Fruit fly (Drosophila melanogaster) whole organism, embryonic: ENCODE measurements around the gene Fie.

Experiments used
- ATbp ChIP-seq: fragments of 200-800 bp; sonication (Bioruptor generic); optimal IDR thresholded peaks from 2 replicates; lab custom pipeline; 2017; ENCODE audit warnings: missing biosample characterization, mild to moderate bottlenecking, missing genetic modification characterization, missing genetic modification reagents
- Aef1 ChIP-seq: fragments of 200-800 bp; sonication (Bioruptor generic); IDR thresholded peaks from 3 replicates; pipeline ENCODE4 v1.3.6; 2022; ENCODE audit warnings: missing biosample characterization, missing genetic modification characterization
- CG10321 ChIP-seq: fragments of 200-800 bp; sonication (Bioruptor generic); IDR thresholded peaks from 2 replicates; pipeline ENCODE4 v1.3.6; 2022; ENCODE audit warnings: missing biosample characterization, missing genetic modification characterization
- CG10462 ChIP-seq: fragments of 200-800 bp; sonication (Bioruptor generic); optimal IDR thresholded peaks from 2 replicates; lab custom pipeline; 2016; ENCODE audit warnings: missing biosample characterization, missing genetic modification characterization
- CG11723 ChIP-seq: fragments of 200-800 bp; sonication (Bioruptor generic); optimal IDR thresholded peaks from 2 replicates; lab custom pipeline; 2017; ENCODE audit warnings: missing biosample characterization, mild to moderate bottlenecking, missing genetic modification characterization
- CG12391 ChIP-seq: fragments of 200-800 bp; sonication (Bioruptor generic); optimal IDR thresholded peaks from 3 replicates; lab custom pipeline; 2018; ENCODE audit warnings: missing biosample characterization, mild to moderate bottlenecking, missing genetic modification characterization, moderate library complexity
- CG13775 ChIP-seq: fragments of 200-800 bp; sonication (Bioruptor generic); optimal IDR thresholded peaks from 3 replicates; lab custom pipeline; 2017; ENCODE audit warnings: missing biosample characterization, mild to moderate bottlenecking, missing genetic modification characterization
- CG15479 ChIP-seq: fragments of 200-800 bp; sonication (Bioruptor generic); optimal IDR thresholded peaks from 3 replicates; lab custom pipeline; 2019; ENCODE audit warnings: missing biosample characterization, mild to moderate bottlenecking, missing genetic modification characterization, moderate library complexity
- CG15601 ChIP-seq: fragments of 200-800 bp; sonication (Bioruptor generic); optimal IDR thresholded peaks from 3 replicates; lab custom pipeline; 2019; ENCODE audit warnings: missing biosample characterization, mild to moderate bottlenecking, missing genetic modification characterization, moderate library complexity
- CG17361 ChIP-seq: fragments of 200-800 bp; sonication (Bioruptor generic); IDR thresholded peaks from 3 replicates; pipeline ENCODE4 v1.3.6; 2022; ENCODE audit warnings: missing biosample characterization, missing genetic modification characterization
- CG17829 ChIP-seq: fragments of 200-800 bp; optimal IDR thresholded peaks from 2 replicates; lab custom pipeline; 2019; ENCODE audit warnings: missing biosample characterization, mild to moderate bottlenecking, missing genetic modification characterization, moderate library complexity
- CG30403 ChIP-seq: fragments of 200-800 bp; sonication (Bioruptor generic); optimal IDR thresholded peaks from 3 replicates; lab custom pipeline; 2016; ENCODE audit warnings: missing biosample characterization, missing genetic modification characterization
- CG4360 ChIP-seq: fragments of 200-800 bp; sonication (Bioruptor generic); IDR thresholded peaks from 2 replicates; pipeline ENCODE4 v1.3.6; 2022; ENCODE audit warnings: missing biosample characterization, missing genetic modification characterization
- CG6654 ChIP-seq: fragments of 200-800 bp; sonication (Bioruptor generic); optimal IDR thresholded peaks from 2 replicates; lab custom pipeline; 2017; ENCODE audit warnings: missing biosample characterization, mild to moderate bottlenecking, missing genetic modification characterization
- CG6689 ChIP-seq: fragments of 200-800 bp; sonication (Bioruptor generic); IDR thresholded peaks from 2 replicates; pipeline ENCODE4 v1.3.6; 2022; ENCODE audit warnings: missing biosample characterization, missing genetic modification characterization
- CG8089 ChIP-seq: fragments of 200-800 bp; sonication (Bioruptor generic); optimal IDR thresholded peaks from 3 replicates; lab custom pipeline; 2016; ENCODE audit warnings: missing biosample characterization, missing genetic modification characterization
- CG8359 ChIP-seq: fragments of 200-800 bp; sonication (Bioruptor generic); optimal IDR thresholded peaks from 2 replicates; lab custom pipeline; 2017; ENCODE audit warnings: missing biosample characterization, mild to moderate bottlenecking, missing genetic modification characterization, borderline replicate concordance
- CG8388 ChIP-seq: fragments of 200-800 bp; sonication (Bioruptor generic); optimal IDR thresholded peaks from 2 replicates; lab custom pipeline; 2019; ENCODE audit warnings: missing biosample characterization, mild to moderate bottlenecking, missing genetic modification characterization, moderate library complexity
- D ChIP-seq, 2 experiments: fragments of 200-800 bp in 1 of 2; fragments of >200 bp in 1 of 2; sonication (Bioruptor generic) in 1 of 2; optimal IDR thresholded peaks; 2 replicates in 1 of 2; 3 replicates in 1 of 2; lab custom pipeline; 2017; ENCODE audit warnings: mild to moderate bottlenecking in 1 of 2, missing biosample characterization in 1 of 2, missing genetic modification characterization in 1 of 2, missing genetic modification reagents in 1 of 2
- Lim3 ChIP-seq: fragments of 200-800 bp; sonication (Bioruptor generic); IDR thresholded peaks from 2 replicates; pipeline ENCODE4 v1.3.6; 2022; ENCODE audit warnings: missing biosample characterization, missing genetic modification characterization
- MTF-1 ChIP-seq: fragments of 200-800 bp; sonication (Bioruptor generic); optimal IDR thresholded peaks from 2 replicates; lab custom pipeline; 2018; ENCODE audit warnings: missing biosample characterization, mild to moderate bottlenecking, missing genetic modification characterization, borderline replicate concordance
- Sry-β ChIP-seq: fragments of 200-800 bp; sonication (Bioruptor generic); optimal IDR thresholded peaks from 2 replicates; lab custom pipeline; 2018; ENCODE audit warnings: missing biosample characterization, mild to moderate bottlenecking, missing genetic modification characterization, moderate library complexity
- TFAM ChIP-seq: fragments of 200-800 bp; sonication (Bioruptor generic); optimal IDR thresholded peaks from 2 replicates; lab custom pipeline; 2017; ENCODE audit warnings: missing biosample characterization, missing genetic modification characterization, inconsistent platforms
- ash1 ChIP-seq: fragments of 200-800 bp; sonication (Bioruptor generic); optimal IDR thresholded peaks from 2 replicates; lab custom pipeline; 2018; ENCODE audit warnings: missing biosample characterization, mild to moderate bottlenecking, missing genetic modification characterization
- bab2 ChIP-seq: fragments of 200-800 bp; sonication (Bioruptor generic); optimal IDR thresholded peaks from 2 replicates; lab custom pipeline; 2016; ENCODE audit warnings: missing biosample characterization, missing genetic modification characterization
- bcd ChIP-seq: fragments of 200-800 bp; sonication (Bioruptor generic); optimal IDR thresholded peaks from 2 replicates; lab custom pipeline; 2017; ENCODE audit warnings: missing biosample characterization, mild to moderate bottlenecking, missing genetic modification characterization
- dmrt11E ChIP-seq: fragments of 200-800 bp; sonication (Bioruptor generic); optimal IDR thresholded peaks from 3 replicates; lab custom pipeline; 2018; ENCODE audit warnings: missing biosample characterization, mild to moderate bottlenecking, missing genetic modification characterization, moderate library complexity
- dmrt99B ChIP-seq: fragments of 200-800 bp; sonication (Bioruptor generic); optimal IDR thresholded peaks from 2 replicates; lab custom pipeline; 2018; ENCODE audit warnings: missing biosample characterization, mild to moderate bottlenecking, missing genetic modification characterization, moderate library complexity
- fd3F ChIP-seq: fragments of 200-800 bp; sonication (Bioruptor generic); optimal IDR thresholded peaks from 2 replicates; lab custom pipeline; 2018; ENCODE audit warnings: missing biosample characterization, mild to moderate bottlenecking, missing genetic modification characterization, moderate library complexity
- fru ChIP-seq: fragments of >200 bp; optimal IDR thresholded peaks from 2 replicates; lab custom pipeline; 2017
- gcm ChIP-seq: fragments of 200-800 bp; sonication (Bioruptor generic); optimal IDR thresholded peaks from 2 replicates; lab custom pipeline; 2019; ENCODE audit warnings: missing biosample characterization, mild to moderate bottlenecking, missing genetic modification characterization, moderate library complexity
- gem ChIP-seq: fragments of 200-800 bp; sonication (Bioruptor generic); optimal IDR thresholded peaks from 2 replicates; lab custom pipeline; 2019; ENCODE audit warnings: missing biosample characterization, mild to moderate bottlenecking, missing genetic modification characterization, moderate library complexity
- gfzf ChIP-seq: fragments of 200-800 bp; sonication (Bioruptor generic); optimal IDR thresholded peaks from 2 replicates; lab custom pipeline; 2016; ENCODE audit warnings: missing biosample characterization, mild to moderate bottlenecking, missing genetic modification characterization, moderate library complexity
- grau ChIP-seq: fragments of 200-800 bp; optimal IDR thresholded peaks from 3 replicates; lab custom pipeline; 2019; ENCODE audit warnings: missing biosample characterization, mild to moderate bottlenecking, missing genetic modification characterization, moderate library complexity
- h ChIP-seq: fragments of >200 bp; optimal IDR thresholded peaks from 2 replicates; lab custom pipeline; 2017
- ken ChIP-seq: fragments of 200-800 bp; sonication (Bioruptor generic); IDR thresholded peaks from 3 replicates; pipeline ENCODE4 v1.3.6; 2022; ENCODE audit warnings: missing biosample characterization, missing genetic modification characterization
- lmd ChIP-seq: fragments of 200-800 bp; sonication (Bioruptor generic); IDR thresholded peaks from 2 replicates; pipeline ENCODE4 v1.3.6; 2022; ENCODE audit warnings: missing biosample characterization, missing genetic modification characterization
- lola ChIP-seq, 3 experiments: fragments of >200 bp in 2 of 3; fragments of 200-800 bp in 1 of 3; sonication (Bioruptor generic) in 1 of 3; optimal IDR thresholded peaks; 2 replicates each; lab custom pipeline; 2017 to 2019; ENCODE audit warnings: missing biosample characterization in 3 of 3, missing genetic modification characterization in 3 of 3, mild to moderate bottlenecking in 1 of 3, moderate library complexity in 1 of 3
- lov ChIP-seq, 2 experiments: fragments of 200-800 bp in 1 of 2; fragments of >200 bp in 1 of 2; sonication (Bioruptor generic) in 1 of 2; IDR thresholded peaks in 1 of 2; optimal IDR thresholded peaks in 1 of 2; 2 replicates in 1 of 2; 3 replicates in 1 of 2; pipeline versions ENCODE4 v1.3.6 to Lab custom; 2017 to 2022; ENCODE audit warnings: missing biosample characterization in 1 of 2, missing genetic modification characterization in 1 of 2
- sens-2 ChIP-seq: fragments of 200-800 bp; sonication (Bioruptor generic); IDR thresholded peaks from 2 replicates; pipeline ENCODE4 v1.3.6; 2022; ENCODE audit warnings: missing biosample characterization, missing genetic modification characterization
- sim ChIP-seq: fragments of 200-800 bp; sonication (Bioruptor generic); IDR thresholded peaks from 2 replicates; pipeline ENCODE4 v1.3.6; 2022; ENCODE audit warnings: missing biosample characterization, missing genetic modification characterization
- slou ChIP-seq: fragments of 200-800 bp; sonication (Bioruptor generic); optimal IDR thresholded peaks from 3 replicates; lab custom pipeline; 2016; ENCODE audit warnings: missing biosample characterization, missing genetic modification characterization
- tup ChIP-seq: fragments of 200-800 bp; sonication (Bioruptor generic); optimal IDR thresholded peaks from 2 replicates; lab custom pipeline; 2016; ENCODE audit warnings: missing biosample characterization, mild to moderate bottlenecking, missing genetic modification characterization, moderate library complexity
- unpg ChIP-seq: fragments of 200-800 bp; sonication (Bioruptor generic); optimal IDR thresholded peaks from 3 replicates; lab custom pipeline; 2018; ENCODE audit warnings: missing biosample characterization, mild to moderate bottlenecking, missing genetic modification characterization, moderate library complexity
- vnd ChIP-seq: fragments of 200-800 bp; sonication (Bioruptor generic); IDR thresholded peaks from 3 replicates; pipeline ENCODE4 v1.3.6; 2022; ENCODE audit warnings: missing biosample characterization, missing genetic modification characterization; ENCODE audit not compliant: partially characterized antibody

The Fie gene

DNA sequence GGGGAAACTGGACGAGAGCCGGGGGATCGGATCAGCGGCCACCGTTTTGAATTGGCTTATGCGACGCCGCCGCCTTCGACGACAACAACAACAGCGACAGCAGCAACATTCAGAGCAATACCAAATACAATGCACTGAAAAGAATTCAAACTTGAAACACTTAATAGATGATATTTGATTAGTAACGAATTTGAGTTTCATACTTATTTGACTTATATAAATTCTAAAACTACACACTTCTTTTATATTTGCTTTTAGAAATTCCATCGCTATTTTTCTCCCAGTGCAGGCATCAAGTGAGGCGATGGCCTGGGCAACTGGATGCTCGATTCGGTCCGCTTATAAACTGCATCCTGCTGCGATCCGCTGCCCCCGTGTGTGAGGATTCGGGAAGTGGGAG is 24.4 kb upstream of the Fie start (continued):
- TF ChIP-seq CG15601 (tag; lab: Kevin White, UChicago) = no peak
- no peak for TF ChIP-seq CG11723
- TF ChIP-seq tup = no peak
- no peak for TF ChIP-seq CG10321
- no peak for TF ChIP-seq ash1 (GFP tag; lab: Kevin White, UChicago)
- peak; percentile 29 for TF ChIP-seq CG8388 (GFP tag; lab: Kevin White, UChicago)
- no peak for TF ChIP-seq CG8359 (GFP tag; lab: Kevin White, UChicago)
- TF ChIP-seq Sry-β = no peak
- no peak for TF ChIP-seq h (lab: Kevin White, UChicago)
- no peak for TF ChIP-seq CG6654
- no peak for TF ChIP-seq TFAM (GFP tag; lab: Kevin White, UChicago)
- no peak for TF ChIP-seq D (optimal IDR thresholded peaks at IDR 0.05; lab: Kevin White, UChicago)
- no peak for TF ChIP-seq D (GFP tag; optimal IDR thresholded peaks at IDR 0.05; lab: Kevin White, UChicago)
- TF ChIP-seq ken = no peak
- no peak for TF ChIP-seq CG8089 (GFP tag; lab: Kevin White, UChicago)
- no peak for TF ChIP-seq MTF-1 (GFP tag; lab: Kevin White, UChicago)
- peak; percentile 61; the same call in 1 of the 2 replicates for TF ChIP-seq CG4360
- TF ChIP-seq Lim3 (GFP tag; lab: Robert Waterston, UW) = no peak
- TF ChIP-seq lmd (GFP tag; lab: Robert Waterston, UW) = peak; percentile 32; the same call in 1 of the 2 replicates
- TF ChIP-seq gfzf (GFP tag; lab: Kevin White, UChicago) = no peak
- no peak for TF ChIP-seq lov (optimal IDR thresholded peaks at IDR 0.05; lab: Kevin White, UChicago)
- TF ChIP-seq lov (GFP tag; IDR thresholded peaks at IDR 0.05; lab: Robert Waterston, UW) = 0 out of 3 replicates have a peak, but pooled peaks have one; percentile 6
- peak; percentile 53 for TF ChIP-seq CG6689 (GFP tag; lab: Robert Waterston, UW)
- TF ChIP-seq dmrt11E (tag; lab: Kevin White, UChicago) = peak; percentile 72
- peak; percentile 25 for TF ChIP-seq CG13775
- no peak for TF ChIP-seq vnd (GFP tag; lab: Robert Waterston, UW)
- TF ChIP-seq CG17361 (GFP tag; lab: Robert Waterston, UW) = peak; percentile 47; the same call in 2 of the 3 replicates
- peak; percentile 39 for TF ChIP-seq unpg (GFP tag; lab: Kevin White, UChicago)
- no peak for TF ChIP-seq bcd (GFP tag; lab: Kevin White, UChicago)
- TF ChIP-seq fru = no peak
- TF ChIP-seq sim (GFP tag; lab: Robert Waterston, UW) = 0 out of 2 replicates have a peak, but pooled peaks have one; percentile 28
- TF ChIP-seq CG15479 (GFP tag; lab: Kevin White, UChicago) = no peak
- TF ChIP-seq slou = no peak
- TF ChIP-seq CG10462 (GFP tag; lab: Kevin White, UChicago) = peak; percentile 16
- no peak for TF ChIP-seq Aef1 (GFP tag; lab: Robert Waterston, UW)
- peak; percentile 27 for TF ChIP-seq CG17829 (tag; lab: Kevin White, UChicago)
- TF ChIP-seq grau = peak; percentile 8
- no peak for TF ChIP-seq fd3F (GFP tag; lab: Kevin White, UChicago)
- TF ChIP-seq gcm (GFP tag; lab: Kevin White, UChicago) = no peak
- TF ChIP-seq lola (GFP tag; optimal IDR thresholded peaks at IDR 0.05; lab: Kevin White, UChicago) = peak in 1 of 3 experiments; percentile 60
- peak; percentile 57 for TF ChIP-seq gem (tag; lab: Kevin White, UChicago)
- TF ChIP-seq CG30403 (GFP tag; lab: Kevin White, UChicago) = peak; percentile 2
- peak; percentile 37 for TF ChIP-seq CG12391
- TF ChIP-seq sens-2 (GFP tag; lab: Robert Waterston, UW) = no peak
- TF ChIP-seq dmrt99B (tag; lab: Kevin White, UChicago) = no peak
- TF ChIP-seq bab2 = no peak
- no peak for TF ChIP-seq ATbp
